Fruit fly (Drosophila melanogaster) whole organism, pupa: Measurements from ENCODE around the gene Swt1.

Source experiments
- CG10348 ChIP-seq: fragments of 200-800 bp; sonication (Bioruptor generic); IDR thresholded peaks from 2 replicates; pipeline ENCODE4 v1.3.6; 2022; ENCODE audit warnings: missing biosample characterization, missing genetic modification characterization
- CG12605 ChIP-seq: fragments of 200-800 bp; sonication (Bioruptor generic); IDR thresholded peaks from 2 replicates; pipeline ENCODE4 v1.3.6; 2022; ENCODE audit warnings: missing biosample characterization, missing genetic modification characterization
- CG13204 ChIP-seq: fragments of 200-800 bp; sonication (Bioruptor generic); optimal IDR thresholded peaks from 2 replicates; lab custom pipeline; 2018; ENCODE audit warnings: missing biosample characterization, mild to moderate bottlenecking, missing genetic modification characterization, moderate library complexity
- CG14655 ChIP-seq: fragments of 200-800 bp; sonication (Bioruptor generic); optimal IDR thresholded peaks from 3 replicates; lab custom pipeline; 2017; ENCODE audit warnings: mild to moderate bottlenecking, missing biosample characterization, missing genetic modification reagents, missing genetic modification characterization
- CG15710 ChIP-seq: fragments of 200-800 bp; sonication (Bioruptor generic); optimal IDR thresholded peaks from 2 replicates; lab custom pipeline; 2018; ENCODE audit warnings: missing biosample characterization, mild to moderate bottlenecking, missing genetic modification characterization, moderate library complexity
- CG17806 ChIP-seq: fragments of 200-800 bp; sonication (Bioruptor generic); optimal IDR thresholded peaks from 2 replicates; lab custom pipeline; 2018; ENCODE audit warnings: missing biosample characterization, mild to moderate bottlenecking, missing genetic modification characterization, moderate library complexity
- CG32121 ChIP-seq: fragments of 200-800 bp; sonication (Bioruptor generic); IDR thresholded peaks from 2 replicates; pipeline ENCODE4 v1.3.6; 2022; ENCODE audit warnings: missing biosample characterization, missing genetic modification characterization
- CG34367 ChIP-seq: fragments of 200-800 bp; sonication (Bioruptor generic); optimal IDR thresholded peaks from 2 replicates; lab custom pipeline; 2018; ENCODE audit warnings: missing biosample characterization, mild to moderate bottlenecking, missing genetic modification characterization
- CG4496 ChIP-seq: fragments of 200-800 bp; sonication (Bioruptor generic); IDR thresholded peaks from 3 replicates; pipeline ENCODE4 v1.3.6; 2022; ENCODE audit warnings: missing biosample characterization, missing genetic modification characterization
- CG8159 ChIP-seq: fragments of 200-800 bp; sonication (Bioruptor generic); optimal IDR thresholded peaks from 3 replicates; lab custom pipeline; 2018; ENCODE audit warnings: missing biosample characterization, mild to moderate bottlenecking, missing genetic modification characterization, moderate library complexity
- CG8301 ChIP-seq: fragments of 200-800 bp; sonication (Bioruptor generic); optimal IDR thresholded peaks from 2 replicates; lab custom pipeline; 2018; ENCODE audit warnings: missing biosample characterization, mild to moderate bottlenecking, missing genetic modification characterization
- CG9948 ChIP-seq: fragments of 200-800 bp; sonication (Bioruptor generic); optimal IDR thresholded peaks from 2 replicates; lab custom pipeline; 2018; ENCODE audit warnings: missing biosample characterization, mild to moderate bottlenecking, missing genetic modification characterization, moderate library complexity
- D1 ChIP-seq: fragments of 200-800 bp; sonication (Bioruptor generic); optimal IDR thresholded peaks from 2 replicates; lab custom pipeline; 2018; ENCODE audit warnings: missing biosample characterization, mild to moderate bottlenecking, missing genetic modification characterization, moderate library complexity
- EcR ChIP-seq: fragments of 200-800 bp; sonication (Bioruptor generic); optimal IDR thresholded peaks from 3 replicates; lab custom pipeline; 2019; ENCODE audit warnings: missing biosample characterization, missing genetic modification characterization, mild to moderate bottlenecking, moderate library complexity, missing genetic modification reagents
- Ets98B ChIP-seq: fragments of 200-800 bp; sonication (Bioruptor generic); IDR thresholded peaks from 2 replicates; pipeline ENCODE4 v1.3.6; 2022; ENCODE audit warnings: missing biosample characterization, missing genetic modification characterization
- Pif1A ChIP-seq: fragments of 200-800 bp; sonication (Bioruptor generic); optimal IDR thresholded peaks from 3 replicates; lab custom pipeline; 2016; ENCODE audit warnings: missing biosample characterization, missing genetic modification characterization
- Pif1B ChIP-seq: fragments of 200-800 bp; sonication (Bioruptor generic); optimal IDR thresholded peaks from 3 replicates; lab custom pipeline; 2016; ENCODE audit warnings: missing biosample characterization, missing genetic modification characterization
- Snoo ChIP-seq: fragments of 200-800 bp; sonication (Bioruptor generic); optimal IDR thresholded peaks from 3 replicates; lab custom pipeline; 2017; ENCODE audit warnings: missing biosample characterization, mild to moderate bottlenecking, missing genetic modification characterization, inconsistent platforms
- fd96Ca ChIP-seq: fragments of 200-800 bp; sonication (Bioruptor generic); IDR thresholded peaks from 3 replicates; pipeline ENCODE4 v1.3.6; 2022; ENCODE audit warnings: missing biosample characterization, missing genetic modification characterization
- gl ChIP-seq: fragments of 200-800 bp; sonication (Bioruptor generic); optimal IDR thresholded peaks from 2 replicates; lab custom pipeline; 2018; ENCODE audit warnings: missing biosample characterization, mild to moderate bottlenecking, missing genetic modification characterization
- rn ChIP-seq: fragments of 200-800 bp; sonication (Bioruptor generic); IDR thresholded peaks from 2 replicates; pipeline ENCODE4 v1.3.6; 2022; ENCODE audit warnings: missing biosample characterization, missing genetic modification characterization

Swt1 gene

DNA sequence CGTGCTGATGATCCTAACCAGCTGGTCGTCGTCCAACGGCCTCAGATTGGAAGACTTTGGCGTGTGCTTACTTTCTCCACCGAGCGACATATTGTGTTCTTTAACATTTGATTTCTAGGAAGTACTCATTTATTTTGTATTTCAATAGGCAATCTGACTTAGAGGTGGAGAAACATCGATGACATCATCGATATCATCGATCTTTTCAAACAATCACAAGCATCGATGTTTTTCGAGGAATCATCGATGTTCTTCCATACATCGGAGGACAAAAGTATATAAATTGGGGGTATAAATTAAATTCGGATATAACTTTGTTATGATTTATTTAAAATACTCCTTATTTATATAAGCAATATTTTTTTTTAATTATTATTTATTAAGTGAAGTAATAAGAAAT, at the start of gene Swt1:
TSS of gene Swt1 (minus strand) at position 177 of the 400 bp plus-strand sequence.
- TF ChIP-seq Snoo (tag; lab: Kevin White, UChicago) (no peak), CG4496 (GFP tag; lab: Robert Waterston, UW) (no peak), CG34367 (tag; lab: Kevin White, UChicago) (no peak), Pif1A (GFP tag; lab: Kevin White, UChicago) (no peak), gl (tag; lab: Kevin White, UChicago) (no peak), CG10348 (GFP tag; lab: Robert Waterston, UW) (no peak), Pif1B (GFP tag; lab: Kevin White, UChicago) (no peak), CG8159 (no peak), CG12605 (GFP tag; lab: Robert Waterston, UW) (no peak), fd96Ca (GFP tag; lab: Robert Waterston, UW) (no peak), CG8301 (tag; lab: Kevin White, UChicago) (no peak), CG15710 (tag; lab: Kevin White, UChicago) (no peak), rn (no peak), CG13204 (GFP tag; lab: Kevin White, UChicago) (no peak), EcR (GFP tag; lab: Kevin White, UChicago) (no peak), CG17806 (no peak), CG14655 (no peak), D1 (no peak), CG9948 (tag; lab: Kevin White, UChicago) (no peak), CG32121 (no peak)

dm6 chrX:18139950-18140349, 49.6 kb upstream of the Swt1 start:
- no peak for TF ChIP-seq CG14655
- TF ChIP-seq EcR (GFP tag; lab: Kevin White, UChicago): no peak
- TF ChIP-seq D1: no peak
- no peak for TF ChIP-seq CG10348 (GFP tag; lab: Robert Waterston, UW)
- no peak for TF ChIP-seq rn
- no peak for TF ChIP-seq fd96Ca (GFP tag; lab: Robert Waterston, UW)

dm6 chrX:18138297-18138696, 48.0 kb upstream of the Swt1 start, which contains the start of gene CG43229:
Gene CG43229 (plus strand): TSS chrX:18138542.
- TF ChIP-seq CG8159 (no peak), CG10348 (GFP tag; lab: Robert Waterston, UW) (no peak), fd96Ca (GFP tag; lab: Robert Waterston, UW) (no peak), CG13204 (GFP tag; lab: Kevin White, UChicago) (no peak), CG15710 (tag; lab: Kevin White, UChicago) (no peak), CG12605 (GFP tag; lab: Robert Waterston, UW) (no peak), CG34367 (tag; lab: Kevin White, UChicago) (no peak), Snoo (tag; lab: Kevin White, UChicago) (no peak), Ets98B (no peak), CG32121 (no peak)

- TF ChIP-seq CG4496 (GFP tag; lab: Robert Waterston, UW): peak; percentile 31; the same call in 1 of the 3 replicates
- no peak for TF ChIP-seq CG34367 (tag; lab: Kevin White, UChicago)
- TF ChIP-seq CG14655: peak; percentile 29
Observed at dm6 chrX:18136910-18137849, 46.9 kb upstream of the Swt1 start, which contains the start of gene ari-1. Gene ari-1 (minus strand): TSS chrX:18137784.

- TF ChIP-seq EcR (GFP tag; lab: Kevin White, UChicago): no peak
- peak; percentile 33 for TF ChIP-seq CG8301 (tag; lab: Kevin White, UChicago)
- TF ChIP-seq CG17806: no peak
- TF ChIP-seq Pif1A (GFP tag; lab: Kevin White, UChicago): no peak
- no peak for TF ChIP-seq CG9948 (tag; lab: Kevin White, UChicago)
- no peak for TF ChIP-seq Snoo (tag; lab: Kevin White, UChicago)
- no peak; the same call in 1 of the 3 replicates for TF ChIP-seq fd96Ca (GFP tag; lab: Robert Waterston, UW)
- TF ChIP-seq Ets98B: peak; percentile 48; the same call in 1 of the 2 replicates
- no peak for TF ChIP-seq CG10348 (GFP tag; lab: Robert Waterston, UW)
- TF ChIP-seq CG8159: peak; percentile 33
- no peak; the same call in 1 of the 3 replicates for TF ChIP-seq CG4496 (GFP tag; lab: Robert Waterston, UW)
- no peak for TF ChIP-seq CG15710 (tag; lab: Kevin White, UChicago)
- no peak for TF ChIP-seq rn
- no peak for TF ChIP-seq D1
- TF ChIP-seq CG13204 (GFP tag; lab: Kevin White, UChicago): no peak
- TF ChIP-seq CG32121: peak; percentile 74
- TF ChIP-seq gl (tag; lab: Kevin White, UChicago): no peak
- no peak for TF ChIP-seq CG12605 (GFP tag; lab: Robert Waterston, UW)
- no peak for TF ChIP-seq CG34367 (tag; lab: Kevin White, UChicago)
- TF ChIP-seq Pif1B (GFP tag; lab: Kevin White, UChicago): no peak
- no peak for TF ChIP-seq CG14655
- TF ChIP-seq, all 21 proteins: peak for 4
Observed at dm6 chrX:18136059-18136458, 45.8 kb upstream of the Swt1 start.

- no peak for TF ChIP-seq D1
- no peak for TF ChIP-seq rn
- TF ChIP-seq CG17806: no peak
- no peak for TF ChIP-seq EcR (GFP tag; lab: Kevin White, UChicago)
- TF ChIP-seq CG14655: no peak
- TF ChIP-seq gl (tag; lab: Kevin White, UChicago): no peak
- no peak for TF ChIP-seq CG8159
- TF ChIP-seq CG32121: no peak
- no peak for TF ChIP-seq CG4496 (GFP tag; lab: Robert Waterston, UW)
- TF ChIP-seq Pif1B (GFP tag; lab: Kevin White, UChicago): no peak
- no peak for TF ChIP-seq CG9948 (tag; lab: Kevin White, UChicago)
- TF ChIP-seq CG13204 (GFP tag; lab: Kevin White, UChicago): no peak
- no peak for TF ChIP-seq CG10348 (GFP tag; lab: Robert Waterston, UW)
- TF ChIP-seq CG34367 (tag; lab: Kevin White, UChicago): no peak
- TF ChIP-seq CG12605 (GFP tag; lab: Robert Waterston, UW): no peak
- TF ChIP-seq fd96Ca (GFP tag; lab: Robert Waterston, UW): no peak
- TF ChIP-seq Snoo (tag; lab: Kevin White, UChicago): no peak
- no peak for TF ChIP-seq Pif1A (GFP tag; lab: Kevin White, UChicago)
Observed at dm6 chrX:18130168-18130567, 39.9 kb upstream of the Swt1 start, which contains the start of gene CG43133. Gene CG43133 (minus strand): TSS chrX:18130178.
